Worm (Caenorhabditis elegans): ENCODE data around the gene C46A5.1.

The C46A5.1 gene

ce11 chrIV:7790801-7791588 is 27.3 kb downstream of the C46A5.1 start, which contains the start of gene rsp-6:
rsp-6 (minus strand) TSS chrIV:7791229.
- TF ChIP-seq efl-3 (GFP tag; optimal IDR thresholded peaks at IDR 0.05) (no peak), lin-13 (GFP tag; optimal IDR thresholded peaks at IDR 0.05) (peak; percentile 83), blmp-1 (tag; optimal IDR thresholded peaks at IDR 0.05) (peak; percentile 84), nhr-19 (GFP tag; conservative IDR thresholded peaks at IDR 0.05) (peak; percentile 79), ces-1 (GFP tag; optimal IDR thresholded peaks at IDR 0.05) (no peak), aly-2 (tag; optimal IDR thresholded peaks at IDR 0.05) (peak; percentile 51), ztf-11 (tag; optimal IDR thresholded peaks at IDR 0.05) (peak in 1 of 2 experiments; percentile 1), vab-15 (tag; optimal IDR thresholded peaks at IDR 0.05) (peak; percentile 90), dpl-1 (GFP tag; optimal IDR thresholded peaks at IDR 0.05) (peak; percentile 92 to 96 (median 94)), ceh-88 (GFP tag; IDR thresholded peaks at IDR 0.05) (peak; percentile 65), C04F5.9 (tag; optimal IDR thresholded peaks at IDR 0.05) (peak; percentile 46), ceh-82 (tag; optimal IDR thresholded peaks at IDR 0.05) (peak; percentile 72 to 94 (median 78)), F16B12.6 (tag; optimal IDR thresholded peaks at IDR 0.05) (peak; percentile 69), ceh-90 (tag; optimal IDR thresholded peaks at IDR 0.05) (no peak), nhr-71 (tag; optimal IDR thresholded peaks at IDR 0.05) (peak; percentile 92), ets-5 (GFP tag; IDR thresholded peaks at IDR 0.05) (no peak), nhr-28 (tag; optimal IDR thresholded peaks at IDR 0.05) (no peak), mab-9 (GFP tag; IDR thresholded peaks at IDR 0.05) (no peak), efl-1 (optimal IDR thresholded peaks at IDR 0.05) (peak; percentile 91 to 95), efl-1 (GFP tag; optimal IDR thresholded peaks at IDR 0.05 in 1 of 2) (peak; percentile 92 to 99), tbx-2 (tag; optimal IDR thresholded peaks at IDR 0.05) (peak; percentile 88), pag-3 (tag; optimal IDR thresholded peaks at IDR 0.05; ENCODE audit: borderline replicate concordance, insufficient read depth) (no peak), egl-27 (tag; optimal IDR thresholded peaks at IDR 0.05) (no peak), unc-30 (tag; optimal IDR thresholded peaks at IDR 0.05) (no peak), pax-3 (tag; optimal IDR thresholded peaks at IDR 0.05) (no peak), unc-62 (GFP tag; optimal IDR thresholded peaks at IDR 0.05) (no peak), snpc-4 (tag; optimal IDR thresholded peaks at IDR 0.05) (peak; percentile 10), pqm-1 (tag; optimal IDR thresholded peaks at IDR 0.05) (no peak), hlh-4 (tag; optimal IDR thresholded peaks at IDR 0.05) (no peak), fkh-10 (GFP tag; optimal IDR thresholded peaks at IDR 0.05) (peak; percentile 67), snu-23 (GFP tag; optimal IDR thresholded peaks at IDR 0.05) (peak; percentile 92), sptf-1 (tag; optimal IDR thresholded peaks at IDR 0.05) (no peak), nhr-237 (tag; optimal IDR thresholded peaks at IDR 0.05) (peak; percentile 76), mep-1 (tag; optimal IDR thresholded peaks at IDR 0.05) (peak; percentile 84), nhr-47 (tag; optimal IDR thresholded peaks at IDR 0.05) (peak; percentile 87), swsn-7 (tag; optimal IDR thresholded peaks at IDR 0.05) (peak; percentile 84), elt-2 (tag; optimal IDR thresholded peaks at IDR 0.05) (peak; percentile 47), nhr-84 (tag; optimal IDR thresholded peaks at IDR 0.05) (no peak), aha-1 (tag; optimal IDR thresholded peaks at IDR 0.05) (peak; percentile 5), fkh-8 (tag; optimal IDR thresholded peaks at IDR 0.05) (peak; percentile 79), nhr-12 (tag; optimal IDR thresholded peaks at IDR 0.05) (no peak), nhr-77 (tag; optimal IDR thresholded peaks at IDR 0.05) (peak; percentile 78), lin-39 (tag; optimal IDR thresholded peaks at IDR 0.05) (peak; percentile 50), jun-1 (tag; optimal IDR thresholded peaks at IDR 0.05) (peak; percentile 71), tlp-1 (tag; optimal IDR thresholded peaks at IDR 0.05) (no peak), C16A3.4 (tag; optimal IDR thresholded peaks at IDR 0.05) (peak; percentile 94), fos-1 (tag; optimal IDR thresholded peaks at IDR 0.05) (peak; percentile 82), fkh-4 (tag; optimal IDR thresholded peaks at IDR 0.05; ENCODE audit: borderline replicate concordance) (no peak), lsy-2 (tag; optimal IDR thresholded peaks at IDR 0.05) (peak; percentile 98 to 99), nhr-85 (tag) (peak; percentile 89), elt-3 (tag; optimal IDR thresholded peaks at IDR 0.05) (peak in 2 of 6 experiments; percentile 9 to 72), ceh-8 (GFP tag; optimal IDR thresholded peaks at IDR 0.05) (no peak)

Data from whole organism, L1 larva.